Worm (Caenorhabditis elegans) whole organism, dauer: ENCODE results near the gene aipl-1.
"Not testable (repeated sequence)": the region's sequence is repeated elsewhere in the genome, so short reads cannot be mapped to it uniquely, and the experiment has no call there.

Source experiments
- unc-62 ChIP-seq: sonication (generic microtip); optimal IDR thresholded peaks from 2 replicates; lab custom pipeline; 2017; ENCODE audit warnings: missing biosample characterization, missing genetic modification reagents, missing genetic modification characterization

Gene aipl-1

DNA sequence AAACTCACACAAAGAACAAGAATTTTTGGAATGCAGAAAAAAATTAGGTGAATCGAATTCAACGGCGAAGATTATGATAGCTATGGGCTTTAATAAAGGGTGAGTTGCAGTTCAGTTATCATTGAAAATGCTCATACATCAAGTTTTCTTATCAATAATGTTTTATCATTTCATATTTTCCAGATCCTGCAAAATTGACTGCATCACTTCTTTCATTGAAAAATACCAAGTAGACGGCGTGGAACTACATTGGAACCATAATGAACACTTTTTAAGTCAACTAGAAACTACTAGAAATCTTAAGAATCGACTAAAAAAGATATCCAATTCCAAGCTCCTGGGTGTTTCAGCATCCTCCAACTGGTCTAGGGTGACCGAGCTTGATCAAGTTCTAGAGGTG lies 6.7 kb upstream of the aipl-1 start, which contains the start of gene K08F9.1:
K08F9.1 (minus strand) TSS at position 101 of the 400 bp plus-strand sequence.
- no peak for TF ChIP-seq unc-62 (GFP tag; lab: Kevin White, UChicago)

DNA sequence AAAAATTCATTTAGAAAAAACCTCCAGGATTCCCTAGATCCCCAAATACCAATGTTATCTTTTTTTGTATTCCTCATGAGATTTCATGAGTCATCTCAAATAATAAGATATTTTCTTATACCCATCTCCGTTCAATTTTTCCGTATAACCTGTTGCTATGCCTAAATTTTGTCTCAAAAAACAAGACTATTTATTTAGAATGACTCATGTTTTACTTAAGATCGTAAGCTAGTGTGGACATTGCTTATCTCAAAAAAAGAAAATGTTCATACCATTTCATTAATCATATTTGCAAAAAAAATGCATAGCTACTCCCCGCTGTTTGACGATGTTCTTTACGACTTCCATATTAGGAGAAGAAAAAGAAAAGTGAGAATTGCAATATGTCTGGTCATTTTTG lies 3.6 kb upstream of the aipl-1 start, which contains the start of gene K08F9.3:
K08F9.3 (plus strand) TSS at position 301 of the 400 bp plus-strand sequence.
- no peak for TF ChIP-seq unc-62 (GFP tag; lab: Kevin White, UChicago)

DNA sequence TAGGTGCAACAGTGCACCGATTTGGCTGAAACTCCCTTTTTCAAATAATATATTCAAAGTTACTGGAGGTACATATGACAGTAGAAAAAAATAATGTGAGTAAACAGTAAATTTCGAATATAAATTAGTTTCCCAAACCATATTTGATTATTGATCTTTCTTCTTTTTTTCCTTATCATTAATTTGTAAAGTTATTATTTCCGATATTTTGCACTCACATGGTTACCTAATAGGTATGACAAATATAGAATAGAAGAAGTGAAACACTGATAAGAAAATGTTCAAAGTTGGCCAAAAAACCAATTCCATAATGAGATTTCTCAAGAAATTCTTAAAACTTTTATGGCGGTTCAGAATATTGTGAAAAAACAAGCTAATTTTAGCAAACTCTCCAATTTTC lies 3.2 kb upstream of the aipl-1 start:
- TF ChIP-seq unc-62 (GFP tag; lab: Kevin White, UChicago): no peak

DNA sequence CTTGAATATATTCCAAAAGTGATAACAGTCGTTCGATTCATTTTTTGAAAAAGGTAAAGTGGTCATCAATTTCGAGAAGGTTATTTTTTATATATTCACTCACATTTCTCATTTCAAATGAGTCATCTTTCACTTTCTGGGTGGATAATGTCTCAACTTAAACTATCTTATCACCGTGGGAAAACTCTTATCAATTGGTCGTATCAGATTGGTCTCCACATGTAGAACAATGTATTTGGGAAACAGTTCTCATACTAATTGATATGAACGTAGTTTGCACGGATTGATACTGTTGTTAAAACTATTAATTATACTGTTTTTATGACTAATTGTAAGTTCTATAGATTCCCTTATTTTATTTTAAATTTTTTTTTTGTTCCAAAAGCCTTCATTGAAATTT lies 2.8 kb downstream of the aipl-1 start:
- no peak for TF ChIP-seq unc-62 (GFP tag; lab: Kevin White, UChicago)

DNA sequence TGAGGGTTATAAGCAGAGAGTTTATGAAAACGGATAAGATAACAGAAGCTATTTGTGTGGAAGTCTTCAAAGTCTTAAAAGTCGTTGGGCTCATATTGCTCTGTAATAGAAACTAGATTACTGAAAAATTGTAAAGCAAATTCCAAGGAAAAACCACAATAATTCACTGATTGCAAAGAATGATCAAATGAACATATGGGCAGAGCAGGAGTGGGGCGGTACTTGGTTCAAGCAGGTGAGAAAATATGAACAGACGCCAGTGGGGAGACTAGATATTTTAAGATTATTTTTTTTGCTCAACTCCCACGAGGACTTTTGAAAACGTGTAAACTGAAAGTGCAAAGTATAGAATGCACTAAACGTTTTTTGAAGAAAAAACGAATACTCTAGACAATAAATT lies 4.2 kb downstream of the aipl-1 start, which contains the start of gene str-171:
str-171 (minus strand) TSS at position 101 of the 400 bp plus-strand sequence.
- no peak for TF ChIP-seq unc-62 (GFP tag; lab: Kevin White, UChicago)

DNA sequence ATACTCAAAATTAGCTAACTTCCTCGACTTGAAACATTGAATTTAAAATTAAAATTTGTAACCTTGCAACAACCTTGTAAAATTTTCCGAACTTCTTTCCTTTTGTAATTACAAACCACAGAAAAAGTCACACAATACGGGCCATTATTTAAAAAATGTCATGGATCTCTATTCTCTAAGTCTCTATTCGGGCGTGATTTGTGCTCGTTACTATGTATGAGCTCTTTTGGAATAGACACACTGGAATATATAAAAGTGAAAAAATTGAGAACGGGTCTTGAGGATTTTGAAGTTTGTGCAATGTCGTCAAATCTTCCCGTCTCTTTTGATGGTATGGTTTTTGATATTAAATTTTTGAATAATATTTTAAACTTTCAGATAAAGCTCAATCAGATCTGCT lies 8.6 kb downstream of the aipl-1 start, which contains the start of gene srr-7:
srr-7 (plus strand) TSS at position 301 of the 400 bp plus-strand sequence.
- no peak for TF ChIP-seq unc-62 (GFP tag; lab: Kevin White, UChicago)

DNA sequence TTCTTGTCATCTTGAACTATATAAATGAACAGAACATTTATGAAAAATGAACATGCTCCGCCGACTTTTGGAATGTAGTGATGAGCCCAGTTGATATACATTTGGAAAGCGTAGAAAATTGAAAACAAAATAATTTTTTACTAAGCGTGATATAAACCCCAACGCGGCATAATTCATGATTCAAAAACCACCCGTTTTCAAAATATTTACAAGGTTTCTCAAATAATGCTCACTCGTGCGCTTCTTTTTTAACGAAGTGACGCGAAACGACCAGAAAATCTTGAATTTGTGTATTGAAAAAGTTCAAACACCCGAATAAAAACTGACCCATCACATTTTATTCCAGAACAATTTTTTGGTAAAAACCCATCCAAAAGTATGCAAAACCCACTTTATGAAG lies 9.2 kb downstream of the aipl-1 start, which contains the start of gene srj-27:
srj-27 (minus strand) TSS at position 101 of the 400 bp plus-strand sequence.
- no peak for TF ChIP-seq unc-62 (GFP tag; lab: Kevin White, UChicago)

DNA sequence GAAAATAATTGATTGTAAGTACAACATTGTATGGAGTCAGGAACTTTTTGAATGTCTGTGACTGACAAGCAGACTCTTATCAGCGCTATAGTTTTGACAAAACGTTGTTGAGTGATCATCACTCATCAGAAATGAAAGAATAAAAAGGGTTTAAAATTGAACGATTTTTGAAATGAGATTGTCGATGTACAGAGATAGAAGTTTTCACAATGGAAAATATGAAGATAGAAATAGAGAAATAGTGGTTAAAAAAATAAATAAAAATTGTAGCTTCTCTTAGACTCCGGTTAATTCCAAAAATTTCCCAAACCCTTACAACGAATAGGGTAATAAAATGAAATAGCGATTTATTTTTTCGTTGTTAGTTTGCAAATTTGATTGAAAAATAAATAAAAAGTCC lies 11.4 kb downstream of the aipl-1 start, which contains the start of gene ugt-30:
ugt-30 (minus strand) TSS at position 101 of the 400 bp plus-strand sequence.
- TF ChIP-seq unc-62 (GFP tag; lab: Kevin White, UChicago): not testable (repeated sequence)

DNA sequence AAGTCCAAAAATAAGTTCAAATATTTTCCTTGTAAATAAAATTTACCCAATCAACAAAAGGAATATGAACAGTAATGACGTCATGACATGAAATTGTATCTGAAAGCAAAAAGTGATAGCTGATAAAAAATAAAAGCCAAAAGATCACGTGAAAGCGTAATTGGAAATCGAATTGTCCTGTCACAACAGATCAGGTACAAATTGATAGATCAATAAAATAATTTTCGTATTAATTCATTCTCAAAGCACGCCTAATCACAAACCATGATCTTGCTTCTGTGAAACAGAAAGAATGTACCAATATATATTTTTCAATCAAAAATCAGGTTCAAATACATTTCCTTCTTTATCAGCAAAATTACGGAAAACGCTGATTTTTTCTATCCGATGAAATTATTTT lies 17.1 kb downstream of the aipl-1 start, which contains the start of gene flor-1:
flor-1 (minus strand) TSS at position 101 of the 400 bp plus-strand sequence.
- no peak for TF ChIP-seq unc-62 (GFP tag; lab: Kevin White, UChicago)

DNA sequence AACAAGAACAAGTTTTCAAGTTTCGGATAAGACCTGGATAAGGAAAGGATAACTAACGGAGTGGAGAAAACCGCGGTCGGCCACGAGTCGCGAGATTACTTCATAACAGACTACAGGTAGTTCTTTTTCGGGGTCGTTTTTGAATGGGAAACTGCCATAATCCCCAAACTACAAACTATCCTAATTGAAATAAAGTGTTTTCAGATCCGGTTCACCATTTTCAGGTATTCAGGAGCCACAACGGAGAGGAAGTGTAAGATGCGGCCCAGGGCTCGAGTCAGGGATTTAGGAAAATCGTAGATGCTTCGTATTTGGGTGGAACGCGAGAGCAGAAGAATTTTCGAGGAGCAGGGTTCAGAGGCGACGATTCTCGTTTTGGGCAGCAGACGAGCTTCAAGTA lies 20.6 kb downstream of the aipl-1 start, which contains the start of gene T01G5.8:
T01G5.8 (plus strand) TSS at position 301 of the 400 bp plus-strand sequence.
- TF ChIP-seq unc-62 (GFP tag; lab: Kevin White, UChicago): not testable (repeated sequence)

DNA sequence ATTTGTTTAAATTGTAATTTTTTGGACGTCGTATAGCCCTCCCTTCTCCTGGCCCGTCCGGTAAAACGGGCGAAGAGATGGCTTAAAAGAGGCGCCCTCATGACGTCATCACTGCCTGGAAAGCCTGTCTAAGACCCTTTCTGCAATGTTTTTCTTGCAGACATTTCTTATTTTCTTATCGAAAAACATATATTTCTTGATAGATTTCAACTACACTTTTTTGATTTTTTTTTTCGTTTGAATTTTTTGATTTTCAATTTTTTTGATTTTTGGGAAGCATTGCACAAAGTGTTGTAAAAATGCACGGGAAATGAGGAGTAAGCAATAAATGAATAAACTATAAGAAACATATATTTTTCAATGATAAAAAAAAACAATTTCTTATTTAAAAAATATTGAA lies 22.6 kb downstream of the aipl-1 start, which contains the start of gene T01G5.6:
T01G5.6 (minus strand) TSS at position 101 of the 400 bp plus-strand sequence.
- TF ChIP-seq unc-62 (GFP tag; lab: Kevin White, UChicago): no peak

DNA sequence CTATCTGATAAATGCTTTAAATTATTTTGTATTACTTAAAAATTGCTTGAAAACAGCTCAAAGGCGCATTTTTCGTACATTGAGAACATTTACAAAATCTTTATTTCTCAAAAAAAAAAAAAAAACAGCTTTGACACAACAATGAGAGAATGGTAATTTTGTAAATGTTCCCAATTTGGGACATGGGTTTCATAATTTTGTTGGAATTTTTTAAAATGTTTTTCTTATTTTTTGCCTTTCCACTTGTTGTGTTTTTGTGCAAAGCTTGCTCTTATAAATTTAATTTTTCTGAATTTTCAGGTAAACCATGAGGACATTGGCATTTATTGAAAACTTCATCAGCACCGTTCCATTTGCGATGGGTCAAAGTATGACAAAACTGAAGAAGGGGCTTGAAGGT lies 24.9 kb downstream of the aipl-1 start, which contains the start of gene T01G5.7:
T01G5.7 (plus strand) TSS at position 301 of the 400 bp plus-strand sequence.
- TF ChIP-seq unc-62 (GFP tag; lab: Kevin White, UChicago): no peak

DNA sequence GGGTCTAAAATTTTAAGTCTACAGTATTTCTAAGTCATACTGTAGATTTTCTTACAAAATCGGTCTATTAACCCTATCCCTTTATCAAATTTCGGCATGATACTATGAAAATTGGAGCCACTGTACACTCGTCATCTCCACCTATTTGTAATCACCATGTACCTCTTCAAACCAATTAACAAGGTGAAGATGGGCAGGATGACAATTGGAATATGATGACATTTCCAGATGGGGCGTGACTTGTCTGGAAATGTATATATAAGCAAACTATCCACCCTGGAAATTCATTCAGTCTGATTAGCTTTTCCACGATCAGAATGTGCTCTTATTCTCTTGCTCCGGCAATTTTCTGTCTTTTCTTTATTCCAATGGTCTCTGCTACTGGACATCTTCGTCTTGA lies 27.3 kb downstream of the aipl-1 start, which contains the start of gene Y75B12A.2:
Y75B12A.2 (plus strand) TSS at position 301 of the 400 bp plus-strand sequence.
- TF ChIP-seq unc-62 (GFP tag; lab: Kevin White, UChicago): no peak

DNA sequence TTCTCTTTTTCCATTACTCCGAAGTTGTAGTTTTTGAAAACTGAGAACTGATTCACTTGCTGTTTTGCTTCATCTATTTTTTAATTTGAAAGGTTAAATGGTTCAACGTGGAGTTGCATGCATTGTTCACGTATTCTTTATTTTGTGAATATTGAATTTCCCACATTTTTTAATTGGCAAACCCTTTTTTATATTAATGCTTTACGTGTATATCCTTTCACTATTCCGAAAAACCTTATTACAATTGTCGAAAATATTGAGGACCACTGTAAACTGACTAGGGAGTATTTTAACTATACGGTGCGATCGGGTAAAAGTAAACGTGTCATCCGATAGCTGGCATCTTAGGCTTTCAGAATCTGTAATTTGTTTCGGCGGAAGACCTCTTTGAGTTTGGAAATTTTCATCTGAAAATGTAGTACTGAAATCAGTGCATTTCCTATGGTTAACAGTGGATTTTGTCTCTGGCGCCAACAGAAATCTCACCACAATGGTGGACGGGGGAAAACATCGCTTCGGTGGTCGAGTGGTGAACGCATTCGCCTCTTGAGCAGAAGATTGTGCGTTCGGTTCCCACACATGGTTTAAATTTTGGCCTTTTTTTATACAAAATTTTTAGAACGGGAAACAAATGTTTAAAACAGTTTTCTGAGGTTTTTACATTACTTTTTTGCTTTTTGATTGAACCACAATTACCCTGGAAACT lies 30.6 kb downstream of the aipl-1 start, which contains the start of gene C01G10.14:
C01G10.14 (minus strand) TSS at position 51 of the 706 bp plus-strand sequence.
- not testable (repeated sequence) for TF ChIP-seq unc-62 (GFP tag; lab: Kevin White, UChicago)

DNA sequence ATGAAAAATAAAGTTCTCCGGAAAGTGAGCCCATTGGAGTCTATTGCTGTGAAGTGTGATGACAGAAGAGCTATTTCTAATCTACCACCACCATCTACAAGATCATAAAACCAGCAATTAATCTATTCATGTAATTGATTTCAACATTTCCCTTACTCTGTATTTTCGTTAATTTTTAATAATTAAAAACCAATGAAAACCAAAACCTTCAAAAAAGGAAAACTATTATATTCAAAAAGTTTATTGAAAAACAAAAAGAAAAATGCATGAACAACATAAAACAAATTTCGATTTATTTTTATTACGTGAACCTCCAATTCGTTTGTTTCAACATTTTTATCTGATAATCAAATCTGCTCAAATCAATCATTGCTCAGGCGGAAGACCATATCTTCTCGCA lies 37.2 kb downstream of the aipl-1 start, which contains the start of gene C01G10.1:
C01G10.1 (plus strand) TSS at position 301 of the 400 bp plus-strand sequence.
- no peak for TF ChIP-seq unc-62 (GFP tag; lab: Kevin White, UChicago)

DNA sequence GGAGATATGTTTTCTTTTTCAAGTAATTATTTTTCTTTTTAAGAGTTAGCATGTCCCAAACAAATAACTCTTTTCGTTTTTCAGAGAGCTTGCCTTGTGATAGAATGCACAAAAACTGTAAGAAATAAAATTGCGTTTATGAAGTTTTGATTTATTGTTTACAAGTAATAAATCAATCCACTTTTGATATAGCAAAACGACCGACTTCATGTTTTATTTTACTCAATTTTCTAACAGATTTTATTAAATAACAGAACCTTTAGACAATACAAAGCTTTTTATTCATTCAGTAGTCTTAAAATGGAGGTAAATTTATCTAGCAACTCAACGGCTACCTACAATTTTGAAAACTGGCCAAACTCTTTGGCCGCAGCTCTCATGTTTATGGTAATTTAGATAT lies 41.9 kb downstream of the aipl-1 start, which contains the start of gene srx-78:
srx-78 (plus strand) TSS at position 301 of the 400 bp plus-strand sequence.
- no peak for TF ChIP-seq unc-62 (GFP tag; lab: Kevin White, UChicago)
